Worm (Caenorhabditis elegans): ENCODE data around the gene T13C5.3.

ce11 chrX:6224841-6225240, 46.5 kb downstream of the T13C5.3 start:
- TF ChIP-seq rbr-2 (tag; optimal IDR thresholded peaks at IDR 0.05), result no peak
- TF ChIP-seq dmd-9 (GFP tag; IDR thresholded peaks at IDR 0.05), result no peak
- TF ChIP-seq mdt-29 (GFP tag; IDR thresholded peaks at IDR 0.05), result no peak
- TF ChIP-seq ceh-82 (tag; optimal IDR thresholded peaks at IDR 0.05), result no peak
- TF ChIP-seq nhr-6 (tag; optimal IDR thresholded peaks at IDR 0.05), result no peak
- no peak for TF ChIP-seq lsy-2 (tag; optimal IDR thresholded peaks at IDR 0.05)
- TF ChIP-seq aly-2 (tag; optimal IDR thresholded peaks at IDR 0.05), result no peak
- no peak for TF ChIP-seq unc-130 (GFP tag; optimal IDR thresholded peaks at IDR 0.05)
- no peak for TF ChIP-seq ceh-28 (tag; optimal IDR thresholded peaks at IDR 0.05)

Measured in whole organism, L4 larva.